Fruit fly (Drosophila melanogaster) whole organism, pupa: ENCODE measurements around the gene Fuca.

Experiments used
- CG12605 ChIP-seq: fragments of 200-800 bp; sonication (Bioruptor generic); IDR thresholded peaks from 2 replicates; pipeline ENCODE4 v1.3.6; 2022; ENCODE audit warnings: missing biosample characterization, missing genetic modification characterization
- CG32121 ChIP-seq: fragments of 200-800 bp; sonication (Bioruptor generic); IDR thresholded peaks from 2 replicates; pipeline ENCODE4 v1.3.6; 2022; ENCODE audit warnings: missing biosample characterization, missing genetic modification characterization
- EcR ChIP-seq: fragments of 200-800 bp; sonication (Bioruptor generic); optimal IDR thresholded peaks from 3 replicates; lab custom pipeline; 2019; ENCODE audit warnings: missing biosample characterization, missing genetic modification characterization, mild to moderate bottlenecking, moderate library complexity, missing genetic modification reagents

DNA sequence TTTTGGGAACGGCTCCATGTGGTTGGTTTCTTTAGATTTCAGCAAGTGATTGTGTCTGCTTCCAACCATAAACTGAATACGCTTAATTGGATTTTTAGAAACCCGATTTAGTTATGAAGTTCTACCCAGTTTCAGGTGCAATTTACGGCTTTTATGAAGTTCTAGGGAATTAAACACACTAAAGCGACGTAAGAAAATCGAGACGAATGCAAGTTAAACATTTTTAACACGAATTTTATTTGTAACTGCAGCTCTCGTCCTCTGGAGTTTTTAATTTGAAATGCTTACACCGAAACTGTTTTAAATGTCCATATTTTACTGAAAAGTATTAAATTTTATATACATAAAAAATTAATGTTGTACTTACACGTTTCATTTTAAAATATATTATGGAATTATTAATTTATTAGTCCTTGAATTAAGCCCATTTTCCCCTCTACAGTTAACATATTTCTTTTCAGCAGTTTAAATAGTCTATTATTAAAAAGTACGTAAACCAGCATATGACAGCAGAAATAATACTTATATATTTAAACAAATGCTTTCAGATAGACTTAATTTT lies 41.5 kb upstream of the Fuca start, which contains the start of the genes CG46412 and CG33267:
- TF ChIP-seq EcR (GFP tag; lab: Kevin White, UChicago) (no peak), CG32121 (GFP tag; lab: Robert Waterston, UW) (no peak), CG12605 (GFP tag; lab: Robert Waterston, UW) (no peak)
